Worm (Caenorhabditis elegans) whole organism, mixed stage, embryonic: ENCODE data around the gene K08H2.10.

Experiments
- ces-1 ChIP-seq: fragments of 150-350 bp; optimal IDR thresholded peaks from 2 replicates; lab custom pipeline; 2014; ENCODE audit warnings: missing biosample characterization, missing genetic modification reagents, missing genetic modification characterization
- drap-1 ChIP-seq: fragments of 200-800 bp; sonication (Bioruptor generic); optimal IDR thresholded peaks from 3 replicates; lab custom pipeline; 2018; ENCODE audit warnings: mild to moderate bottlenecking, missing genetic modification characterization, missing compliant biosample characterization
- lin-13 ChIP-seq: fragments of 150-350 bp; optimal IDR thresholded peaks from 2 replicates; lab custom pipeline; 2014; ENCODE audit warnings: missing biosample characterization, missing genetic modification characterization
- nhr-12 ChIP-seq: fragments of 150-350 bp; optimal IDR thresholded peaks from 2 replicates; lab custom pipeline; 2014; ENCODE audit warnings: missing biosample characterization, missing genetic modification characterization
- nhr-237 ChIP-seq: fragments of 150-350 bp; optimal IDR thresholded peaks from 2 replicates; lab custom pipeline; 2014; ENCODE audit warnings: missing biosample characterization, missing genetic modification characterization
- nhr-28 ChIP-seq: fragments of 150-350 bp; optimal IDR thresholded peaks from 2 replicates; lab custom pipeline; 2014; ENCODE audit warnings: missing biosample characterization, missing genetic modification characterization
- sem-2 ChIP-seq: fragments of 200-800 bp; sonication (Bioruptor generic); optimal IDR thresholded peaks from 2 replicates; lab custom pipeline; 2018; ENCODE audit warnings: mild to moderate bottlenecking, missing genetic modification characterization, missing compliant biosample characterization
- snpc-4 ChIP-seq: fragments of 150-350 bp; optimal IDR thresholded peaks from 2 replicates; lab custom pipeline; 2014; ENCODE audit warnings: missing biosample characterization, missing genetic modification characterization
- sptf-1 ChIP-seq: sonication (generic microtip); optimal IDR thresholded peaks from 2 replicates; lab custom pipeline; 2017; ENCODE audit warnings: mild to moderate bottlenecking, missing genetic modification characterization, moderate library complexity, missing compliant biosample characterization
- unc-120 ChIP-seq: sonication (generic microtip); optimal IDR thresholded peaks from 2 replicates; lab custom pipeline; 2017; ENCODE audit warnings: missing genetic modification characterization, missing compliant biosample characterization; ENCODE audit not compliant: poor library complexity, severe bottlenecking
- unc-39 ChIP-seq: fragments of 150-350 bp; optimal IDR thresholded peaks from 2 replicates; lab custom pipeline; 2014; ENCODE audit warnings: missing biosample characterization, missing genetic modification characterization
- unc-62 ChIP-seq: fragments of 150-350 bp; optimal IDR thresholded peaks from 2 replicates; lab custom pipeline; 2014; ENCODE audit warnings: missing biosample characterization, missing genetic modification reagents, missing genetic modification characterization
- zip-8 ChIP-seq: fragments of 150-350 bp; optimal IDR thresholded peaks from 2 replicates; lab custom pipeline; 2014; ENCODE audit warnings: missing biosample characterization, missing genetic modification characterization

DNA sequence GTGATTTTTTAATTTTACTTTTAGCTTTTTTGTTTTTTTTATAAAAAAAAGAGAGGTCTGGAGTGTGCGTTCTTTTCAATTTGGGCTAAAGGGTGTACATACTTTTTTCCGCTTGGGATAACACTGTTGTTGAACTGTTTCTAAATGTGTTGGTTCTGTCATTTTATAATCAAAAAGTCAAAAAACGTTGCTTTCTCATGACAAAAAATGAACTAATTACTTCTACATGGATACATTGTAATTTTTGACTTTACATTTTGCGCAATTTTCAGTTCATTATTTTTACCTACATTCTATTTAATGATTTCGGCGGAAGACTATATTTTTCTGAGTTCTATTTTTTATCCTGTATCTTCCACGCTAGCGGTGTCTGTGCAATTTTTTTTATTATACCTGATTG is 33.9 kb downstream of the K08H2.10 start, which contains the start of gene srd-38:
- no peak for TF ChIP-seq unc-62 (GFP tag; lab: Kevin White, UChicago)
- no peak for TF ChIP-seq zip-8 (tag; lab: Kevin White, UChicago)
- TF ChIP-seq unc-39 (tag; lab: Kevin White, UChicago): no peak
- TF ChIP-seq snpc-4: no peak
- no peak for TF ChIP-seq sem-2 (GFP tag; lab: Kevin White, UChicago)
- TF ChIP-seq ces-1 (GFP tag; lab: Kevin White, UChicago): no peak
- TF ChIP-seq nhr-12 (tag; lab: Kevin White, UChicago): no peak
- TF ChIP-seq unc-120 (tag; lab: Kevin White, UChicago): no peak
- TF ChIP-seq lin-13 (tag; lab: Kevin White, UChicago): no peak
- TF ChIP-seq sptf-1: no peak
- TF ChIP-seq nhr-28 (tag; lab: Kevin White, UChicago): no peak
- no peak for TF ChIP-seq nhr-237 (tag; lab: Kevin White, UChicago)
- TF ChIP-seq drap-1: no peak
